Worm (Caenorhabditis elegans) whole organism, L2 larva: Measurements from ENCODE around the gene mrpl-35.

Experiments
- F13H6.1 ChIP-seq: sonication (generic microtip); optimal IDR thresholded peaks from 2 replicates; lab custom pipeline; 2016; ENCODE audit warnings: missing genetic modification characterization, missing compliant biosample characterization
- elt-3 ChIP-seq: sonication (generic microtip); optimal IDR thresholded peaks from 2 replicates; lab custom pipeline; 2017; ENCODE audit warnings: missing biosample characterization, missing genetic modification characterization
- mdl-1 ChIP-seq, 2 experiments: fragments of 150-350 bp in 1 of 2; sonication (generic microtip) in 1 of 2; optimal IDR thresholded peaks; 2 replicates each; lab custom pipeline; 2017; ENCODE audit warnings: missing biosample characterization in 2 of 2, missing genetic modification characterization in 2 of 2
- nhr-12 ChIP-seq: fragments of 150-350 bp; optimal IDR thresholded peaks from 2 replicates; lab custom pipeline; 2014; ENCODE audit warnings: missing biosample characterization, missing genetic modification characterization
- nhr-237 ChIP-seq: fragments of 150-350 bp; optimal IDR thresholded peaks from 2 replicates; lab custom pipeline; 2014; ENCODE audit warnings: missing biosample characterization, missing genetic modification characterization
- nhr-77 ChIP-seq: fragments of 150-350 bp; optimal IDR thresholded peaks from 2 replicates; lab custom pipeline; 2014; ENCODE audit warnings: missing biosample characterization, missing genetic modification characterization
- sem-4 ChIP-seq: fragments of 150-350 bp; optimal IDR thresholded peaks from 2 replicates; lab custom pipeline; 2014; ENCODE audit warnings: missing biosample characterization, missing genetic modification reagents, missing genetic modification characterization
- unc-55 ChIP-seq: fragments of 150-350 bp; sonication (generic microtip); optimal IDR thresholded peaks from 3 replicates; lab custom pipeline; 2014; ENCODE audit warnings: missing biosample characterization, missing genetic modification reagents, missing genetic modification characterization

DNA sequence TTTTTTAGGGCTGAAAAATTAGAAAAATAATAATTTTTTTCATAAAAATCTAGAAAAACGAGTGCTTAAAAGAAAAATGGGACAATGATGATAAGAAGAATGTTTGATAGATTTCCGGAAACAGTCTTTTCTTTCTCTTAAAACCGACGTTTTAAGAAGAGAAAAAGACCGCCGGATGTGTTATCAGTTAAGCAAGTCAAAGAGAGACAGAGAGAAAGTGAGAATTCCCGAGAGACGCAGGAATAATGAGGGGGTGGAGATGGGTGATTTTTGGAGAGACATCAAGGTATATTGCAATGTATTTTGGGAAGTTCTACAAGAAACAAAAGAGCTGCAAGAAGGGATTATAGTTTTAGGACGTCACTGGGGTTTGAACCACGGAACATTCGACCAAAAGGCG, 34.5 kb upstream of the mrpl-35 start, which contains the start of gene C34C12.9:
- TF ChIP-seq unc-55 (GFP tag; lab: Kevin White, UChicago): no peak
- no peak for TF ChIP-seq nhr-12 (tag; lab: Kevin White, UChicago)
- TF ChIP-seq F13H6.1 (tag; lab: Kevin White, UChicago): no peak
- no peak for TF ChIP-seq sem-4 (tag; lab: Kevin White, UChicago)
- TF ChIP-seq nhr-237 (tag; lab: Kevin White, UChicago): no peak
- no peak for TF ChIP-seq mdl-1 (tag; optimal IDR thresholded peaks at IDR 0.05; lab: Kevin White, UChicago)
- TF ChIP-seq nhr-77: no peak
- no peak for TF ChIP-seq elt-3
